Fruit fly (Drosophila melanogaster) whole organism, embryonic: Measurements from ENCODE around the gene GAPsec.
A peak's percentile ranks its signal among the peaks of the same experiment; 100 is the strongest.

Experiments used
- CG10462 ChIP-seq: fragments of 200-800 bp; sonication (Bioruptor generic); optimal IDR thresholded peaks from 2 replicates; lab custom pipeline; 2016; ENCODE audit warnings: missing biosample characterization, missing genetic modification characterization
- CG10543 ChIP-seq: fragments of 200-800 bp; sonication (Bioruptor generic); optimal IDR thresholded peaks from 3 replicates; lab custom pipeline; 2017; ENCODE audit warnings: missing biosample characterization, mild to moderate bottlenecking, missing genetic modification characterization, moderate library complexity
- CG11398 ChIP-seq: fragments of 200-800 bp; sonication (Bioruptor generic); optimal IDR thresholded peaks from 2 replicates; lab custom pipeline; 2016; ENCODE audit warnings: missing biosample characterization, missing genetic modification characterization
- CG11456 ChIP-seq: fragments of 200-800 bp; sonication (Bioruptor generic); IDR thresholded peaks from 3 replicates; pipeline ENCODE4 v1.3.6; 2022; ENCODE audit warnings: missing biosample characterization, missing genetic modification characterization
- CG12219 ChIP-seq: fragments of 200-800 bp; sonication (Bioruptor generic); optimal IDR thresholded peaks from 3 replicates; lab custom pipeline; 2018; ENCODE audit warnings: missing biosample characterization, mild to moderate bottlenecking, missing genetic modification characterization
- CG12744 ChIP-seq: fragments of 200-800 bp; sonication (Bioruptor generic); optimal IDR thresholded peaks from 2 replicates; lab custom pipeline; 2016; ENCODE audit warnings: missing biosample characterization, missing genetic modification characterization
- CG15514 ChIP-seq: fragments of 200-800 bp; sonication (Bioruptor generic); optimal IDR thresholded peaks from 3 replicates; lab custom pipeline; 2017; ENCODE audit warnings: missing biosample characterization, missing genetic modification characterization, mild to moderate bottlenecking, moderate library complexity, missing genetic modification reagents
- CG1603 ChIP-seq: fragments of 200-800 bp; sonication (Bioruptor generic); optimal IDR thresholded peaks from 2 replicates; lab custom pipeline; 2019; ENCODE audit warnings: missing biosample characterization, mild to moderate bottlenecking, missing genetic modification characterization, moderate library complexity
- CG17186 ChIP-seq: fragments of 200-800 bp; sonication (Bioruptor generic); optimal IDR thresholded peaks from 3 replicates; lab custom pipeline; 2017; ENCODE audit warnings: missing biosample characterization, missing genetic modification reagents, missing genetic modification characterization
- CG17359 ChIP-seq: fragments of 200-800 bp; sonication (Bioruptor generic); optimal IDR thresholded peaks from 3 replicates; lab custom pipeline; 2018; ENCODE audit warnings: missing biosample characterization, mild to moderate bottlenecking, missing genetic modification characterization, moderate library complexity
- CG18764 ChIP-seq: fragments of 200-800 bp; sonication (Bioruptor generic); optimal IDR thresholded peaks from 3 replicates; lab custom pipeline; 2016; ENCODE audit warnings: missing biosample characterization, missing genetic modification characterization
- CG2678 ChIP-seq: fragments of 200-800 bp; sonication (Bioruptor generic); optimal IDR thresholded peaks from 3 replicates; lab custom pipeline; 2019; ENCODE audit warnings: missing biosample characterization, mild to moderate bottlenecking, missing genetic modification characterization, moderate library complexity
- CG30431 ChIP-seq: fragments of 200-800 bp; sonication (Bioruptor generic); optimal IDR thresholded peaks from 2 replicates; lab custom pipeline; 2017; ENCODE audit warnings: missing biosample characterization, missing genetic modification characterization
- CG31441 ChIP-seq: fragments of 200-800 bp; sonication (Bioruptor generic); IDR thresholded peaks from 2 replicates; pipeline ENCODE4 v1.3.6; 2022; ENCODE audit warnings: missing biosample characterization, missing genetic modification characterization
- CG4854 ChIP-seq: fragments of 200-800 bp; sonication (Bioruptor generic); optimal IDR thresholded peaks from 2 replicates; lab custom pipeline; 2016; ENCODE audit warnings: missing biosample characterization, missing genetic modification characterization, inconsistent platforms
- CG5245 ChIP-seq: fragments of 200-800 bp; sonication (Bioruptor generic); optimal IDR thresholded peaks from 3 replicates; lab custom pipeline; 2016; ENCODE audit warnings: missing biosample characterization, missing genetic modification characterization
- CG6689 ChIP-seq: fragments of 200-800 bp; sonication (Bioruptor generic); IDR thresholded peaks from 2 replicates; pipeline ENCODE4 v1.3.6; 2022; ENCODE audit warnings: missing biosample characterization, missing genetic modification characterization
- CG7839 ChIP-seq: fragments of 200-800 bp; sonication (Bioruptor generic); optimal IDR thresholded peaks from 3 replicates; lab custom pipeline; 2018; ENCODE audit warnings: missing biosample characterization, mild to moderate bottlenecking, missing genetic modification characterization, moderate library complexity
- CG8290 ChIP-seq, 3 experiments: fragments of 200-800 bp; sonication (Bioruptor generic); optimal IDR thresholded peaks; 2 replicates each; lab custom pipeline; 2016 to 2019; ENCODE audit warnings: missing biosample characterization in 3 of 3, missing genetic modification characterization in 3 of 3, mild to moderate bottlenecking in 2 of 3, moderate library complexity in 1 of 3
- CG8359 ChIP-seq: fragments of 200-800 bp; sonication (Bioruptor generic); optimal IDR thresholded peaks from 2 replicates; lab custom pipeline; 2017; ENCODE audit warnings: missing biosample characterization, mild to moderate bottlenecking, missing genetic modification characterization, borderline replicate concordance
- CG9797 ChIP-seq: fragments of 200-800 bp; sonication (Bioruptor generic); optimal IDR thresholded peaks from 3 replicates; lab custom pipeline; 2018; ENCODE audit warnings: missing biosample characterization, mild to moderate bottlenecking, missing genetic modification characterization
- D19A ChIP-seq: fragments of 200-800 bp; optimal IDR thresholded peaks from 3 replicates; lab custom pipeline; 2019; ENCODE audit warnings: missing biosample characterization, mild to moderate bottlenecking, missing genetic modification characterization, moderate library complexity
- Ets97D ChIP-seq: fragments of 200-800 bp; sonication (Bioruptor generic); optimal IDR thresholded peaks from 3 replicates; lab custom pipeline; 2016; ENCODE audit warnings: missing biosample characterization, missing genetic modification characterization
- HLH54F ChIP-seq: fragments of 200-800 bp; sonication (Bioruptor generic); optimal IDR thresholded peaks from 3 replicates; lab custom pipeline; 2016; ENCODE audit warnings: missing biosample characterization, missing genetic modification characterization
- NC2α ChIP-seq: fragments of 200-800 bp; sonication (Bioruptor generic); optimal IDR thresholded peaks from 2 replicates; lab custom pipeline; 2016; ENCODE audit warnings: missing biosample characterization, missing genetic modification characterization
- Pdp1 ChIP-seq, 2 experiments: fragments of 200-800 bp; sonication (Bioruptor generic); optimal IDR thresholded peaks; 3 replicates each; lab custom pipeline; 2016; ENCODE audit warnings: missing biosample characterization in 2 of 2, missing genetic modification characterization in 2 of 2, mild to moderate bottlenecking in 1 of 2, moderate library complexity in 1 of 2
- Sox100B ChIP-seq: fragments of 200-800 bp; sonication (Bioruptor generic); optimal IDR thresholded peaks from 3 replicates; lab custom pipeline; 2018; ENCODE audit warnings: missing biosample characterization, mild to moderate bottlenecking, missing genetic modification characterization
- aop ChIP-seq: fragments of 200-800 bp; sonication (Bioruptor generic); IDR thresholded peaks from 2 replicates; pipeline ENCODE4 v1.3.6; 2022; ENCODE audit warnings: missing biosample characterization, missing genetic modification characterization
- ase ChIP-seq: fragments of 200-800 bp; sonication (Bioruptor generic); IDR thresholded peaks from 3 replicates; pipeline ENCODE4 v1.3.6; 2022; ENCODE audit warnings: missing biosample characterization, missing genetic modification characterization
- cad ChIP-seq: fragments of >200 bp; optimal IDR thresholded peaks from 2 replicates; lab custom pipeline; 2017; ENCODE audit warnings: missing biosample characterization, missing genetic modification characterization
- ci ChIP-seq: fragments of 200-800 bp; sonication (Bioruptor generic); IDR thresholded peaks from 3 replicates; pipeline ENCODE4 v1.3.6; 2022; ENCODE audit warnings: missing biosample characterization, missing genetic modification characterization
- dati ChIP-seq: fragments of 200-800 bp; sonication (Bioruptor generic); IDR thresholded peaks from 2 replicates; pipeline ENCODE4 v1.3.6; 2022; ENCODE audit warnings: missing biosample characterization, missing genetic modification characterization
- dimm ChIP-seq: fragments of 200-800 bp; sonication (Bioruptor generic); IDR thresholded peaks from 2 replicates; pipeline ENCODE4 v1.3.6; 2022; ENCODE audit warnings: missing biosample characterization, missing genetic modification characterization
- disco-r ChIP-seq: fragments of 200-800 bp; sonication (Bioruptor generic); optimal IDR thresholded peaks from 2 replicates; lab custom pipeline; 2016; ENCODE audit warnings: missing biosample characterization, missing genetic modification characterization
- exex ChIP-seq: fragments of 200-800 bp; sonication (Bioruptor generic); optimal IDR thresholded peaks from 4 replicates; lab custom pipeline; 2018; ENCODE audit warnings: missing biosample characterization, mild to moderate bottlenecking, missing genetic modification characterization, moderate library complexity
- h ChIP-seq: fragments of >200 bp; optimal IDR thresholded peaks from 2 replicates; lab custom pipeline; 2017
- insv ChIP-seq, 2 experiments: fragments of 200-800 bp; sonication (Bioruptor generic); optimal IDR thresholded peaks; 3 replicates each; lab custom pipeline; 2016 to 2018; ENCODE audit warnings: missing biosample characterization in 2 of 2, missing genetic modification characterization in 2 of 2
- nmo ChIP-seq: fragments of 200-800 bp; sonication (Bioruptor generic); optimal IDR thresholded peaks from 2 replicates; lab custom pipeline; 2018; ENCODE audit warnings: missing biosample characterization, mild to moderate bottlenecking, missing genetic modification characterization, moderate library complexity
- nom ChIP-seq: fragments of 200-800 bp; sonication (Bioruptor generic); optimal IDR thresholded peaks from 2 replicates; lab custom pipeline; 2017; ENCODE audit warnings: missing biosample characterization, missing genetic modification characterization, mild to moderate bottlenecking, moderate library complexity, missing genetic modification reagents
- oc ChIP-seq: fragments of 200-800 bp; sonication (Bioruptor generic); optimal IDR thresholded peaks from 2 replicates; lab custom pipeline; 2018; ENCODE audit warnings: missing biosample characterization, mild to moderate bottlenecking, missing genetic modification characterization, moderate library complexity
- onecut ChIP-seq: fragments of 200-800 bp; sonication (Bioruptor generic); IDR thresholded peaks from 2 replicates; pipeline ENCODE4 v1.3.6; 2022; ENCODE audit warnings: missing biosample characterization, missing genetic modification characterization
- p53 ChIP-seq: fragments of 200-800 bp; sonication (Bioruptor generic); optimal IDR thresholded peaks from 2 replicates; lab custom pipeline; 2016; ENCODE audit warnings: missing biosample characterization, missing genetic modification characterization
- peb ChIP-seq: fragments of 200-800 bp; sonication (Bioruptor generic); IDR thresholded peaks from 2 replicates; pipeline ENCODE4 v1.3.6; 2022; ENCODE audit warnings: missing biosample characterization, missing genetic modification characterization
- psq ChIP-seq: fragments of 200-800 bp; sonication (Bioruptor generic); optimal IDR thresholded peaks from 2 replicates; lab custom pipeline; 2017; ENCODE audit warnings: missing biosample characterization, missing genetic modification characterization
- pum ChIP-seq: fragments of 200-800 bp; sonication (Bioruptor generic); optimal IDR thresholded peaks from 2 replicates; lab custom pipeline; 2016; ENCODE audit warnings: missing biosample characterization, missing genetic modification characterization
- sima ChIP-seq: fragments of 200-800 bp; sonication (Bioruptor generic); optimal IDR thresholded peaks from 2 replicates; lab custom pipeline; 2016; ENCODE audit warnings: missing biosample characterization, missing genetic modification characterization
- tna ChIP-seq: fragments of 200-800 bp; sonication (Bioruptor generic); IDR thresholded peaks from 2 replicates; pipeline ENCODE4 v1.3.6; 2022; ENCODE audit warnings: missing biosample characterization, missing genetic modification characterization; ENCODE audit not compliant: partially characterized antibody
- trh ChIP-seq: fragments of 200-800 bp; sonication (Bioruptor generic); optimal IDR thresholded peaks from 2 replicates; lab custom pipeline; 2016; ENCODE audit warnings: missing biosample characterization, missing genetic modification characterization
- tup ChIP-seq: fragments of 200-800 bp; sonication (Bioruptor generic); optimal IDR thresholded peaks from 2 replicates; lab custom pipeline; 2016; ENCODE audit warnings: missing biosample characterization, mild to moderate bottlenecking, missing genetic modification characterization, moderate library complexity
- unc-4 ChIP-seq: fragments of 200-800 bp; sonication (Bioruptor generic); IDR thresholded peaks from 2 replicates; pipeline ENCODE4 v1.3.6; 2022; ENCODE audit warnings: missing biosample characterization, missing genetic modification characterization; ENCODE audit not compliant: partially characterized antibody
- zfh1 ChIP-seq: fragments of 200-800 bp; sonication (Bioruptor generic); IDR thresholded peaks from 3 replicates; pipeline ENCODE4 v1.3.6; 2022; ENCODE audit warnings: missing biosample characterization, missing genetic modification characterization

GAPsec gene

DNA sequence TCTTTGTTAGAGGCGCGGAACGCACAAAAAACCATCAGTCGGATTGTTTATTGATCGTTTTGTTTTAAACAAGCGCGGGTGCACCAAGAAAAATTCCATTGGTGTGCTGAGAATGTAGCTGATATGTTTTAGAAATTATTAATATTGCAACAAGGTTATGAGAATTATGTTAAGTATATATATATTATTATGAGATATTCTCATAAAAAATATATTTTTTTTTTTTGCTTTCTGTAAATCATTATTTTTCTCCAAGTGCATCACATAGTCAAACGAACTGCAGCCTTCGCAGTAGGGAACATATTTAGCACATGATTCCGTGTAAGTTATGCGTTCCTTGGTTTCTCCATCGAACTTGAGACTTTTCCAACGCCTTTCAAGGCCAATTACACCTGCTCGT is 5.3 kb upstream of the GAPsec start (continued):
- TF ChIP-seq CG7839 (tag; lab: Kevin White, UChicago) (peak; percentile 87), dati (no peak), CG10462 (GFP tag; lab: Kevin White, UChicago) (no peak), CG1603 (tag; lab: Kevin White, UChicago) (no peak), peb (peak; percentile 47; the same call in 1 of the 2 replicates), CG6689 (GFP tag; lab: Robert Waterston, UW) (peak; percentile 86), zfh1 (GFP tag; lab: Robert Waterston, UW) (peak; percentile 72), CG10543 (GFP tag; lab: Kevin White, UChicago) (peak; percentile 30), Pdp1 (GFP tag; optimal IDR thresholded peaks at IDR 0.05; lab: Kevin White, UChicago) (peak in 1 of 2 experiments; percentile 14), Sox100B (GFP tag; lab: Kevin White, UChicago) (peak; percentile 71), trh (GFP tag; lab: Kevin White, UChicago) (no peak), tup (GFP tag; lab: Kevin White, UChicago) (no peak), ase (GFP tag; lab: Robert Waterston, UW) (peak; percentile 72), tna (GFP tag; lab: Robert Waterston, UW) (no peak), cad (no peak), NC2α (GFP tag; lab: Kevin White, UChicago) (no peak), CG11456 (GFP tag; lab: Robert Waterston, UW) (peak; percentile 64; the same call in 1 of the 3 replicates), insv (GFP tag; optimal IDR thresholded peaks at IDR 0.05; lab: Kevin White, UChicago) (no peak), CG5245 (GFP tag; lab: Kevin White, UChicago) (no peak), CG18764 (GFP tag; lab: Kevin White, UChicago) (peak; percentile 19), CG4854 (GFP tag; lab: Kevin White, UChicago) (no peak), CG8359 (GFP tag; lab: Kevin White, UChicago) (peak; percentile 11), nmo (GFP tag; lab: Kevin White, UChicago) (peak; percentile 91), sima (no peak), CG31441 (peak; percentile 85), nom (GFP tag; lab: Kevin White, UChicago) (no peak), p53 (GFP tag; lab: Kevin White, UChicago) (no peak), CG8290 (GFP tag; optimal IDR thresholded peaks at IDR 0.05; lab: Kevin White, UChicago) (no peak), CG8290 (tag; optimal IDR thresholded peaks at IDR 0.05; lab: Kevin White, UChicago) (no peak), CG15514 (GFP tag; lab: Kevin White, UChicago) (peak; percentile 12), dimm (no peak; the same call in 1 of the 2 replicates), disco-r (no peak), onecut (peak; percentile 57), aop (GFP tag; lab: Robert Waterston, UW) (no peak), CG12744 (no peak), psq (GFP tag; lab: Kevin White, UChicago) (no peak), CG30431 (no peak), CG2678 (tag; lab: Kevin White, UChicago) (peak; percentile 83), pum (GFP tag; lab: Kevin White, UChicago) (no peak), exex (tag; lab: Kevin White, UChicago) (no peak), unc-4 (no peak), HLH54F (GFP tag; lab: Kevin White, UChicago) (no peak), Ets97D (no peak), h (lab: Kevin White, UChicago) (no peak), CG9797 (GFP tag; lab: Kevin White, UChicago) (no peak), D19A (tag; lab: Kevin White, UChicago) (peak; percentile 61), ci (GFP tag; lab: Robert Waterston, UW) (0 out of 3 replicates have a peak, but pooled peaks have one; percentile 57), CG17186 (GFP tag; lab: Kevin White, UChicago) (no peak), oc (tag; lab: Kevin White, UChicago) (no peak), CG11398 (GFP tag; lab: Kevin White, UChicago) (no peak), CG17359 (tag; lab: Kevin White, UChicago) (peak; percentile 65), CG12219 (GFP tag; lab: Kevin White, UChicago) (peak; percentile 19)
